Worm (Caenorhabditis elegans) whole organism, young adult: ENCODE data around the gene F56C4.4.

Experiments
- F22D6.2 ChIP-seq: sonication (generic microtip); optimal IDR thresholded peaks from 2 replicates; lab custom pipeline; 2016; ENCODE audit warnings: mild to moderate bottlenecking, missing genetic modification characterization, missing compliant biosample characterization
- F37B4.10 ChIP-seq: fragments of 200-800 bp; sonication (Bioruptor generic); IDR thresholded peaks from 2 replicates; pipeline ENCODE4 v1.3.6; 2022; ENCODE audit warnings: missing genetic modification characterization, missing compliant biosample characterization
- F49E8.2 ChIP-seq: sonication (generic microtip); optimal IDR thresholded peaks from 3 replicates; lab custom pipeline; 2017; ENCODE audit warnings: missing genetic modification characterization, mild to moderate bottlenecking, missing compliant biosample characterization, antibody characterized with exemption, moderate library complexity; ENCODE audit not compliant: insufficient read depth
- F52B5.7 ChIP-seq: sonication (generic microtip); optimal IDR thresholded peaks from 2 replicates; lab custom pipeline; 2016; ENCODE audit warnings: mild to moderate bottlenecking, missing genetic modification characterization, missing compliant biosample characterization
- K11D2.4 ChIP-seq: fragments of 200-800 bp; sonication (Bioruptor generic); IDR thresholded peaks from 2 replicates; pipeline ENCODE4 v1.3.6; 2022; ENCODE audit warnings: missing genetic modification reagents, missing genetic modification characterization, missing compliant biosample characterization
- Y79H2A.3 ChIP-seq: fragments of 200-800 bp; sonication (Bioruptor generic); conservative IDR thresholded peaks from 2 replicates; pipeline ENCODE4 v1.3.6; 2022; ENCODE audit warnings: missing genetic modification reagents, missing genetic modification characterization, missing compliant biosample characterization
- aptf-3 ChIP-seq: fragments of 200-800 bp; sonication (Bioruptor generic); IDR thresholded peaks from 2 replicates; pipeline ENCODE4 v1.3.6; 2022; ENCODE audit warnings: missing genetic modification characterization, missing compliant biosample characterization
- atf-7 ChIP-seq: sonication (generic microtip); optimal IDR thresholded peaks from 2 replicates; lab custom pipeline; 2017; ENCODE audit warnings: mild to moderate bottlenecking, missing genetic modification characterization, missing compliant biosample characterization
- attf-3 ChIP-seq: fragments of 200-800 bp; sonication (Bioruptor generic); conservative IDR thresholded peaks from 2 replicates; pipeline ENCODE4 v1.3.6; 2022; ENCODE audit warnings: missing genetic modification reagents, missing genetic modification characterization, missing compliant biosample characterization
- bed-1 ChIP-seq: fragments of 200-800 bp; sonication (Bioruptor generic); IDR thresholded peaks from 2 replicates; pipeline ENCODE4 v1.3.6; 2022; ENCODE audit warnings: missing genetic modification reagents, missing genetic modification characterization, missing compliant biosample characterization
- ceh-27 ChIP-seq: fragments of 200-800 bp; sonication (Bioruptor generic); optimal IDR thresholded peaks from 2 replicates; lab custom pipeline; 2018; ENCODE audit warnings: mild to moderate bottlenecking, missing genetic modification characterization, moderate library complexity, missing compliant biosample characterization
- chd-7 ChIP-seq: sonication (generic microtip); optimal IDR thresholded peaks from 2 replicates; lab custom pipeline; 2016; ENCODE audit warnings: mild to moderate bottlenecking, missing genetic modification characterization, moderate library complexity, missing compliant biosample characterization
- egl-18 ChIP-seq: fragments of 200-800 bp; sonication (Bioruptor generic); IDR thresholded peaks from 2 replicates; pipeline ENCODE4 v1.3.6; 2022; ENCODE audit warnings: missing genetic modification reagents, missing genetic modification characterization, missing compliant biosample characterization
- ets-4 ChIP-seq: fragments of 200-800 bp; sonication (Bioruptor generic); optimal IDR thresholded peaks from 2 replicates; lab custom pipeline; 2018; ENCODE audit warnings: mild to moderate bottlenecking, missing genetic modification characterization, missing compliant biosample characterization
- fkh-3 ChIP-seq: sonication (generic microtip); optimal IDR thresholded peaks from 2 replicates; lab custom pipeline; 2016; ENCODE audit warnings: mild to moderate bottlenecking, missing genetic modification characterization, missing compliant biosample characterization
- gei-17 ChIP-seq: fragments of 200-800 bp; sonication (Bioruptor generic); optimal IDR thresholded peaks from 2 replicates; lab custom pipeline; 2018; ENCODE audit warnings: mild to moderate bottlenecking, missing genetic modification characterization, missing compliant biosample characterization
- him-1 ChIP-seq: sonication (generic microtip); optimal IDR thresholded peaks from 2 replicates; lab custom pipeline; 2016; ENCODE audit warnings: missing genotype, missing genetic modification reagents, missing genetic modification characterization, missing compliant biosample characterization
- hmg-20 ChIP-seq: fragments of 200-800 bp; sonication (Bioruptor generic); IDR thresholded peaks from 2 replicates; pipeline ENCODE4 v1.3.6; 2022; ENCODE audit warnings: missing genetic modification reagents, missing genetic modification characterization, missing compliant biosample characterization
- hrde-1 ChIP-seq: sonication (generic microtip); optimal IDR thresholded peaks from 2 replicates; lab custom pipeline; 2016; ENCODE audit warnings: missing genetic modification characterization, mild to moderate bottlenecking, missing compliant biosample characterization, moderate library complexity, missing genotype, missing genetic modification reagents, borderline replicate concordance
- let-607 ChIP-seq, 2 experiments: fragments of 200-800 bp in 1 of 2; sonication (Bioruptor generic) in 1 of 2; sonication (generic microtip) in 1 of 2; optimal IDR thresholded peaks; 2 replicates each; lab custom pipeline; 2016 to 2018; ENCODE audit warnings: mild to moderate bottlenecking in 2 of 2, missing compliant biosample characterization in 2 of 2, missing genetic modification characterization in 2 of 2, moderate library complexity in 2 of 2, missing genotype in 1 of 2
- lin-26 ChIP-seq: fragments of 200-800 bp; sonication (Bioruptor generic); IDR thresholded peaks from 2 replicates; pipeline ENCODE4 v1.3.6; 2022; ENCODE audit warnings: missing genetic modification reagents, missing genetic modification characterization, missing compliant biosample characterization
- lsl-1 ChIP-seq: fragments of 200-800 bp; sonication (Bioruptor generic); optimal IDR thresholded peaks from 2 replicates; lab custom pipeline; 2018; ENCODE audit warnings: mild to moderate bottlenecking, missing genetic modification characterization, moderate library complexity, missing compliant biosample characterization
- mcd-1 ChIP-seq: fragments of 200-800 bp; sonication (Bioruptor generic); IDR thresholded peaks from 2 replicates; pipeline ENCODE4 v1.3.6; 2022; ENCODE audit warnings: missing genetic modification reagents, missing genetic modification characterization, missing compliant biosample characterization
- mel-28 ChIP-seq: sonication (generic microtip); optimal IDR thresholded peaks from 2 replicates; lab custom pipeline; 2016; ENCODE audit warnings: borderline replicate concordance, mild to moderate bottlenecking, missing genetic modification characterization, missing compliant biosample characterization
- mxl-1 ChIP-seq: sonication (generic microtip); optimal IDR thresholded peaks from 2 replicates; lab custom pipeline; 2016; ENCODE audit warnings: missing genetic modification characterization, missing compliant biosample characterization
- nhr-179 ChIP-seq: sonication (generic microtip); optimal IDR thresholded peaks from 2 replicates; lab custom pipeline; 2016; ENCODE audit warnings: mild to moderate bottlenecking, missing genetic modification characterization, missing compliant biosample characterization
- nhr-27 ChIP-seq: fragments of 200-800 bp; sonication (Bioruptor generic); optimal IDR thresholded peaks from 2 replicates; lab custom pipeline; 2018; ENCODE audit warnings: mild to moderate bottlenecking, missing genetic modification characterization, moderate library complexity, missing compliant biosample characterization
- nhr-80 ChIP-seq: sonication (generic microtip); optimal IDR thresholded peaks from 2 replicates; lab custom pipeline; 2016; ENCODE audit warnings: missing genetic modification characterization, missing compliant biosample characterization
- sea-2 ChIP-seq: fragments of 200-800 bp; sonication (Bioruptor generic); IDR thresholded peaks from 2 replicates; pipeline ENCODE4 v1.3.6; 2022; ENCODE audit warnings: missing genetic modification characterization, missing compliant biosample characterization
- tbp1 ChIP-seq: fragments of 200-800 bp; sonication (Bioruptor generic); optimal IDR thresholded peaks from 2 replicates; lab custom pipeline; 2018; ENCODE audit warnings: mild to moderate bottlenecking, missing genetic modification characterization, missing compliant biosample characterization
- tlf-1 ChIP-seq: fragments of 200-800 bp; sonication (Bioruptor generic); optimal IDR thresholded peaks from 2 replicates; lab custom pipeline; 2018; ENCODE audit warnings: mild to moderate bottlenecking, missing genetic modification characterization, missing compliant biosample characterization
- unc-62 ChIP-seq: fragments of 150-350 bp; optimal IDR thresholded peaks from 2 replicates; lab custom pipeline; 2014; ENCODE audit warnings: missing biosample characterization, missing genetic modification reagents, missing genetic modification characterization
- ztf-22 ChIP-seq: fragments of 200-800 bp; sonication (Bioruptor generic); optimal IDR thresholded peaks from 2 replicates; lab custom pipeline; 2018; ENCODE audit warnings: mild to moderate bottlenecking, missing genetic modification characterization, moderate library complexity, missing compliant biosample characterization
- ztf-28 ChIP-seq: fragments of 200-800 bp; sonication (Bioruptor generic); IDR thresholded peaks from 2 replicates; pipeline ENCODE4 v1.3.6; 2022; ENCODE audit warnings: missing genetic modification reagents, missing genetic modification characterization, missing compliant biosample characterization
- ztf-6 ChIP-seq: fragments of 200-800 bp; sonication (Bioruptor generic); IDR thresholded peaks from 2 replicates; pipeline ENCODE4 v1.3.6; 2022; ENCODE audit warnings: missing genetic modification reagents, missing genetic modification characterization, missing compliant biosample characterization

The F56C4.4 gene

DNA sequence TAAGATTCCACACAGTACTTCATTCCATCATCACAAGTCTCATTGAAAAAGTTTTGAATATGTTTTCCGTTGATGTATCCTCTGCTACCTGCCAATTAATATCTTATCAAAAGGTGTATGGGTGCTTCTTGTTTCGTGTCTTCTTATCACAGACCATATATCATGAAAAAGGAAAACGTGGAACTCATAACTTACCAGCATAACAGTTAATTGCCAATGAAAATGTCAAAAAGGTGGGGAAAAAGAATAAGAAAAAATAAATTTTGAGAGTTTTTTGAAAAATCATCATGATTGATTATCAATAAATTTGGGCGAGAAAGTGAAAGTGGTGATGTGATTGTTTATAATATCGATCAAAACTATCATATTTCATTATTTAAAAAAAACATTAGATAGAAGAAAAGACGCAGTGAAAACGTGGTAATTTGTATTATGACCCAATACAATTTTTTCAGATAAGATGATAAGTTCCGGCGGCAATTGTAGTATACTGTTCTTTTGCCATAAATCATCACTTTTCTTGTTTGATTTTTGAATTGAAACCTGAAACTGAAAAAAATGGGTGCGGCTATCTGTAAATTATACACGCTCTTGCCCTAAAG is at the start of gene F56C4.4:
TSS of gene F56C4.4 (minus strand) at position 315 of the 602 bp plus-strand sequence.
- TF ChIP-seq nhr-80: peak; percentile 92
- TF ChIP-seq let-607 (tag; optimal IDR thresholded peaks at IDR 0.05; lab: Kevin White, UChicago): peak; percentile 69 to 81
- peak; percentile 13 for TF ChIP-seq ztf-22 (GFP tag; lab: Kevin White, UChicago)
- TF ChIP-seq atf-7 (tag; lab: Kevin White, UChicago): peak; percentile 32
- no peak for TF ChIP-seq ets-4 (GFP tag; lab: Kevin White, UChicago)
- TF ChIP-seq unc-62: peak; percentile 53
- TF ChIP-seq, all 124 proteins: peak for 5

DNA sequence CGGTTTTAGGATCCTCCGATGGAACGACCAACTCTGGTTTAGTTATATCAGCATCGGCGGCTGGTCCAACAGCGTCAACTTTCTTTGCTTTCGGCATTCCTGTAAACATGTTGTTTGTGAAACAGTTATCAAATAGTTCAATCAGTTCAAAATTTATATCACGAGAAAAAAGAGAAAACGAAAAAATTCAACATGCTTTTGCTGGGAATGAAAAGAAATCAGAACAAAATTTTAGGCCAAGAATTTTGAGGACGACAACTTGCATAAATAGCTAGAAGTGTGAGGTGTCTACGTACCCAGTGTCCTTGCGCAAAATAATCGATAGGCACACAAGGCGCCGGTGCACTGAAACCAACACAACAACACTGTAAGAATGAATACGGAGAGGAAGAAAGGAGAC is 49.3 kb upstream of the F56C4.4 start, which contains the start of gene K08C7.4:
TSS of gene K08C7.4 (minus strand) at position 101 of the 400 bp plus-strand sequence.
- TF ChIP-seq mel-28: no peak
- TF ChIP-seq chd-7: no peak
- TF ChIP-seq hmg-20 (GFP tag; lab: Robert Waterston, UW): no peak
- TF ChIP-seq atf-7 (tag; lab: Kevin White, UChicago): no peak
- TF ChIP-seq F52B5.7 (tag; lab: Kevin White, UChicago): no peak
- no peak for TF ChIP-seq Y79H2A.3
- TF ChIP-seq bed-1 (GFP tag; lab: Robert Waterston, UW): no peak

DNA sequence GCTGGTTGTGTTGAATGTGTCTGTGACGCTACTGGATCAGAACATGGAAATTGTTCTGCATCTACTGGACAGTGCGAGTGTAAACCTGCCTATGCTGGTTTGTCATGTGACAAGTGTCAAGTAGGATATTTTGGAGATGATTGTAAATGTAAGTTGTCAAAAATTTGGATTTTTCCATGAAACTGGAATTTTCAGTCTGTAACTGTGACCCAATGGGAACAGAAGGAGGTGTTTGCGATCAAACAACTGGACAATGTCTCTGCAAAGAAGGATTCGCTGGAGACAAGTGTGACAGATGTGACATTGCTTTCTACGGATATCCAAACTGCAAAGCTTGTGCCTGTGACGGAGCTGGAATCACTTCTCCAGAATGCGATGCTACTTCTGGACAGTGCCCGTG is 37.5 kb upstream of the F56C4.4 start:
- TF ChIP-seq hrde-1 (tag; lab: Kevin White, UChicago): no peak

DNA sequence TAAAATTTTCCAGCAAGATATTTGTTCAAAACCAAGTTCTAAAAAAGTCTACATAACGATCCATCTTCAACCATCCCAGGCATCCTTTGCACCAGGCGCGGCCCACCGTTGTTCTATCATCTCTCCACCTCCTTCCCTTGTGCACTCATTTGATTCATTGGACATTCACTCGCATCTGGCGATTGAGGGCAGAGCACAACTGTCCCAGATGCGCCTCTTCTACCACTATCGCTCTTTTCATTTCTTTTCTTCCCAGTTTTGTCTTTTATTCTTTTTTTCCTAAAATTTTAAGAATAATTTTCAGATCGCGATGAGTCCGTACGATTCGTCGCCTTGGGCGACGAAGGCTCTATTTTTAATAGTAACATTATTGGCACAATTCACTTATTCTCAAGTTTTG is 35.5 kb upstream of the F56C4.4 start, which contains the start of gene epi-1:
TSS of gene epi-1 (plus strand) at position 301 of the 400 bp plus-strand sequence.
- TF ChIP-seq sea-2: no peak
- TF ChIP-seq ceh-27 (GFP tag; lab: Kevin White, UChicago): no peak
- TF ChIP-seq nhr-179 (tag; lab: Kevin White, UChicago): no peak
- 0 out of 2 replicates have a peak, but pooled peaks have one; percentile 12 for TF ChIP-seq ztf-28 (GFP tag; lab: Robert Waterston, UW)
- TF ChIP-seq, all 124 proteins: peak for 1

DNA sequence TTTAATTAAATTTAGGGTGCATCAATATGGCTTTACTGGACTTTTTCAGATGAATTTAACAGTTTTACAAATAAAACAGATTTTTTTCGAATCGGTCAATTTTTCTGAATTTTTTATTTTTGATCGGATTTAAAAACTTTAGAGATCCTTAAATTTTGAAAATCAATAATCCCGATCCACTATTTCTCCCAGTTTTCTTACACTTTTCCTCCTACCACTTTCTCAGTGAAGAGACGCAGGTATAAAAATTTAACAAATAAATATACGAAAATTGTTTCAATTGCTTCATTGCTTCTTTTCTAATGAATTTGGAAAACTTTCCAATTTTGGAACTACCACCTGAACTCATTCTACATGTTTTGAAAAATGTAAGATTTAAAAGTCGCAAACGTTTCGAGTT is 33.1 kb upstream of the F56C4.4 start, which contains the start of gene K08C7.7:
TSS of gene K08C7.7 (plus strand) at position 301 of the 400 bp plus-strand sequence.
- TF ChIP-seq nhr-27 (no peak), tbp1 (GFP tag; lab: Kevin White, UChicago) (no peak), mxl-1 (tag; lab: Kevin White, UChicago) (no peak), gei-17 (GFP tag; lab: Kevin White, UChicago) (no peak), let-607 (tag; optimal IDR thresholded peaks at IDR 0.05; lab: Kevin White, UChicago) (no peak), tlf-1 (GFP tag; lab: Kevin White, UChicago) (no peak)

DNA sequence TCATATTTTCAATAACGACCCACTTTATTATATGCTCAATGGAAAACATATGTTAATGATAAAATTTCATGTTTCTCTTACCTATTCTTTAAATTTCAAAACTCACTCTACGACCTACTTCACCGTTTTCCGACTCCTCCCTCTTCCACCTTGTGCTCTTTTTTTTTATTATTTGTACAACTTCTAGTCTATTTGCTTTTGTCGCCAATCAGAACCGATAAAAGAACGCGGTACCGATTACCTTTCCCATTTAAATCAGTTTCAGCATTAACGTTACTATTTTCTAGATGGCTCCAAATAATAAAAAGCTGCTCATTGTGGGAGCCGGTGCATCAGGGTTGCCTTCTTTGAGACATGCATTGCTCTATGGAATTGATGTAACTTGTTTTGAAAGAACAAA is 30.7 kb upstream of the F56C4.4 start, which contains the start of gene fmo-1:
TSS of gene fmo-1 (plus strand) at position 98 of the 400 bp plus-strand sequence.
- TF ChIP-seq lin-26 (GFP tag; lab: Robert Waterston, UW) (no peak), ets-4 (GFP tag; lab: Kevin White, UChicago) (no peak), F37B4.10 (GFP tag; lab: Robert Waterston, UW) (no peak), aptf-3 (GFP tag; lab: Robert Waterston, UW) (no peak), nhr-80 (peak; percentile 14), fkh-3 (tag; lab: Kevin White, UChicago) (no peak)

DNA sequence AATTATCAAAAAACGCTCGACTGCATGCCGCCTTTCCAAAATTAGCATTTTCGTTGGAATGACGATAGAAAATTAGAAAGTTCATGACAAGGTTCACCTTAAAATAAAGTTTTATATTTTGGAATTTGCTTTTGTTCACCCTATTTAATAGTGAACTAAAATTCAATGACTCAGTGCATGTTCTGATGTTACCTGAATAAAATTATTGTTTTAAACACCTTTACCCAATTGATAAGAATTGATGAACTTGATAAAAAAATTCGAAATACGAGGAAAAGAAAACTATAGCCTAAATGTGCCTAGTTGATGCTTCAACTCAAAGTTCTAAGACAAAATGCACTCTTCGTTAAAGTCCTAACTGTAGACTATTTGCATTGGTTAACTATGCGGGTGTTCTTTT is 30.0 kb upstream of the F56C4.4 start:
- TF ChIP-seq egl-18 (GFP tag; lab: Robert Waterston, UW): no peak
- TF ChIP-seq tbp1 (GFP tag; lab: Kevin White, UChicago): no peak
- TF ChIP-seq mcd-1 (GFP tag; lab: Robert Waterston, UW): no peak
- TF ChIP-seq K11D2.4 (GFP tag; lab: Robert Waterston, UW): no peak
- no peak for TF ChIP-seq F49E8.2 (tag; lab: Kevin White, UChicago)
- TF ChIP-seq ztf-28 (GFP tag; lab: Robert Waterston, UW): no peak
- TF ChIP-seq gei-17 (GFP tag; lab: Kevin White, UChicago): no peak
- no peak for TF ChIP-seq attf-3
- TF ChIP-seq him-1 (tag; lab: Kevin White, UChicago): no peak
- TF ChIP-seq ztf-6 (GFP tag; lab: Robert Waterston, UW): no peak
- no peak for TF ChIP-seq F22D6.2 (tag; lab: Kevin White, UChicago)
- TF ChIP-seq sea-2: no peak
- no peak for TF ChIP-seq lsl-1 (GFP tag; lab: Kevin White, UChicago)
